Fruit fly (Drosophila melanogaster) whole organism, embryonic: ENCODE data around the gene Vdup1.

Experiments
- CG10321 ChIP-seq: fragments of 200-800 bp; sonication (Bioruptor generic); IDR thresholded peaks from 2 replicates; pipeline ENCODE4 v1.3.6; 2022; ENCODE audit warnings: missing biosample characterization, missing genetic modification characterization
- CG10366 ChIP-seq: fragments of 200-800 bp; sonication (Bioruptor generic); IDR thresholded peaks from 2 replicates; pipeline ENCODE4 v1.3.6; 2022; ENCODE audit warnings: missing biosample characterization, missing genetic modification characterization
- CG11456 ChIP-seq: fragments of 200-800 bp; sonication (Bioruptor generic); IDR thresholded peaks from 3 replicates; pipeline ENCODE4 v1.3.6; 2022; ENCODE audit warnings: missing biosample characterization, missing genetic modification characterization
- CG11696 ChIP-seq: fragments of 200-800 bp; sonication (Bioruptor generic); IDR thresholded peaks from 2 replicates; pipeline ENCODE4 v1.3.6; 2022; ENCODE audit warnings: missing biosample characterization, missing genetic modification characterization
- CG13123 ChIP-seq: fragments of 200-800 bp; sonication (Bioruptor generic); optimal IDR thresholded peaks from 2 replicates; lab custom pipeline; 2016; ENCODE audit warnings: missing biosample characterization, missing genetic modification characterization
- CG13624 ChIP-seq: fragments of 200-800 bp; sonication (Bioruptor generic); optimal IDR thresholded peaks from 2 replicates; lab custom pipeline; 2016; ENCODE audit warnings: missing biosample characterization, missing genetic modification characterization
- CG15269 ChIP-seq: fragments of 200-800 bp; sonication (Bioruptor generic); optimal IDR thresholded peaks from 2 replicates; lab custom pipeline; 2018; ENCODE audit warnings: missing biosample characterization, mild to moderate bottlenecking, missing genetic modification characterization, moderate library complexity
- CG15601 ChIP-seq: fragments of 200-800 bp; sonication (Bioruptor generic); optimal IDR thresholded peaks from 3 replicates; lab custom pipeline; 2019; ENCODE audit warnings: missing biosample characterization, mild to moderate bottlenecking, missing genetic modification characterization, moderate library complexity
- CG1647 ChIP-seq: fragments of 200-800 bp; sonication (Bioruptor generic); optimal IDR thresholded peaks from 3 replicates; lab custom pipeline; 2016; ENCODE audit warnings: missing biosample characterization, missing genetic modification characterization
- CG16813 ChIP-seq: fragments of 200-800 bp; sonication (Bioruptor generic); IDR thresholded peaks from 3 replicates; pipeline ENCODE4 v1.3.6; 2022; ENCODE audit warnings: missing biosample characterization, missing genetic modification characterization; ENCODE audit not compliant: partially characterized antibody
- CG17186 ChIP-seq: fragments of 200-800 bp; sonication (Bioruptor generic); optimal IDR thresholded peaks from 3 replicates; lab custom pipeline; 2017; ENCODE audit warnings: missing biosample characterization, missing genetic modification reagents, missing genetic modification characterization
- CG3163 ChIP-seq: fragments of 200-800 bp; sonication (Bioruptor generic); optimal IDR thresholded peaks from 3 replicates; lab custom pipeline; 2016; ENCODE audit warnings: missing biosample characterization, missing genetic modification characterization
- CG32532 ChIP-seq: fragments of 200-800 bp; sonication (Bioruptor generic); IDR thresholded peaks from 2 replicates; pipeline ENCODE4 v1.3.6; 2022; ENCODE audit warnings: missing biosample characterization, missing genetic modification characterization
- CG43689 ChIP-seq: fragments of 200-800 bp; sonication (Bioruptor generic); IDR thresholded peaks from 2 replicates; pipeline ENCODE4 v1.3.6; 2022; ENCODE audit warnings: missing biosample characterization, missing genetic modification characterization
- CG4820 ChIP-seq: fragments of 200-800 bp; sonication (Bioruptor generic); optimal IDR thresholded peaks from 3 replicates; lab custom pipeline; 2016; ENCODE audit warnings: missing biosample characterization, missing genetic modification characterization
- CG6254 ChIP-seq: fragments of 200-800 bp; sonication (Bioruptor generic); optimal IDR thresholded peaks from 3 replicates; lab custom pipeline; 2017; ENCODE audit warnings: mild to moderate bottlenecking, missing biosample characterization, missing genetic modification reagents, missing genetic modification characterization
- CG7786 ChIP-seq: fragments of 200-800 bp; sonication (Bioruptor generic); optimal IDR thresholded peaks from 2 replicates; lab custom pipeline; 2016; ENCODE audit warnings: missing biosample characterization, missing genetic modification characterization
- CG8281 ChIP-seq: fragments of 200-800 bp; sonication (Bioruptor generic); optimal IDR thresholded peaks from 2 replicates; lab custom pipeline; 2018; ENCODE audit warnings: missing biosample characterization, mild to moderate bottlenecking, missing genetic modification characterization, moderate library complexity
- CG8924 ChIP-seq: fragments of 200-800 bp; optimal IDR thresholded peaks from 3 replicates; lab custom pipeline; 2019; ENCODE audit warnings: missing biosample characterization, mild to moderate bottlenecking, missing genetic modification characterization, moderate library complexity
- CkIIα-i1 ChIP-seq: fragments of 200-800 bp; sonication (Bioruptor generic); IDR thresholded peaks from 2 replicates; pipeline ENCODE4 v1.3.6; 2022; ENCODE audit warnings: missing biosample characterization, missing genetic modification characterization
- Deaf1 ChIP-seq: fragments of 200-800 bp; optimal IDR thresholded peaks from 3 replicates; lab custom pipeline; 2019; ENCODE audit warnings: missing biosample characterization, mild to moderate bottlenecking, missing genetic modification characterization, moderate library complexity
- Dek ChIP-seq: fragments of 200-800 bp; sonication (Bioruptor generic); optimal IDR thresholded peaks from 3 replicates; lab custom pipeline; 2019; ENCODE audit warnings: missing biosample characterization, mild to moderate bottlenecking, missing genetic modification characterization, moderate library complexity
- E2f2 ChIP-seq: fragments of 200-800 bp; sonication (Bioruptor generic); IDR thresholded peaks from 2 replicates; pipeline ENCODE4 v1.3.6; 2022; ENCODE audit warnings: missing biosample characterization, missing genetic modification characterization
- Ets65A ChIP-seq: fragments of 200-800 bp; sonication (Bioruptor generic); peaks from one replicate; lab custom pipeline; 2016; ENCODE audit warnings: missing biosample characterization, missing genetic modification characterization
- H15 ChIP-seq: fragments of 200-800 bp; sonication (Bioruptor generic); IDR thresholded peaks from 3 replicates; pipeline ENCODE4 v1.3.6; 2022; ENCODE audit warnings: missing biosample characterization, missing genetic modification characterization
- HLH54F ChIP-seq: fragments of 200-800 bp; sonication (Bioruptor generic); optimal IDR thresholded peaks from 3 replicates; lab custom pipeline; 2016; ENCODE audit warnings: missing biosample characterization, missing genetic modification characterization
- MBD-R2 ChIP-seq: fragments of 200-800 bp; sonication (Bioruptor generic); IDR thresholded peaks from 2 replicates; pipeline ENCODE4 v1.3.6; 2022; ENCODE audit warnings: missing biosample characterization, missing genetic modification characterization
- Sin3A ChIP-seq: fragments of >200 bp; optimal IDR thresholded peaks from 2 replicates; lab custom pipeline; 2018
- Sry-δ ChIP-seq: fragments of 200-800 bp; sonication (Bioruptor generic); optimal IDR thresholded peaks from 2 replicates; lab custom pipeline; 2016; ENCODE audit warnings: missing biosample characterization, missing genetic modification characterization
- Usf ChIP-seq: fragments of 200-800 bp; sonication (Bioruptor generic); optimal IDR thresholded peaks from 2 replicates; lab custom pipeline; 2017; ENCODE audit warnings: missing genotype, missing biosample characterization, missing genetic modification characterization
- ap ChIP-seq: fragments of 200-800 bp; sonication (Bioruptor generic); IDR thresholded peaks from 2 replicates; pipeline ENCODE4 v1.3.6; 2022; ENCODE audit warnings: missing biosample characterization, missing genetic modification characterization
- br ChIP-seq: fragments of >200 bp; optimal IDR thresholded peaks from 2 replicates; lab custom pipeline; 2017
- cg ChIP-seq: fragments of 200-800 bp; sonication (Bioruptor generic); optimal IDR thresholded peaks from 3 replicates; lab custom pipeline; 2019; ENCODE audit warnings: missing biosample characterization, mild to moderate bottlenecking, missing genetic modification characterization, moderate library complexity
- chif ChIP-seq, 2 experiments: fragments of 200-800 bp; sonication (Bioruptor generic); optimal IDR thresholded peaks; 3 replicates each; lab custom pipeline; 2016; ENCODE audit warnings: missing biosample characterization in 2 of 2, missing genetic modification characterization in 2 of 2
- crp ChIP-seq, 2 experiments: fragments of 200-800 bp; sonication (Bioruptor generic); optimal IDR thresholded peaks; 2 replicates in 1 of 2; 3 replicates in 1 of 2; lab custom pipeline; 2017; ENCODE audit warnings: missing biosample characterization in 2 of 2, missing genetic modification characterization in 2 of 2, mild to moderate bottlenecking in 1 of 2, moderate library complexity in 1 of 2
- cwo ChIP-seq: fragments of 200-800 bp; sonication (Bioruptor generic); optimal IDR thresholded peaks from 3 replicates; lab custom pipeline; 2017; ENCODE audit warnings: missing biosample characterization, missing genetic modification characterization, mild to moderate bottlenecking, moderate library complexity, missing genetic modification reagents
- da ChIP-seq: fragments of 200-800 bp; sonication (Bioruptor generic); optimal IDR thresholded peaks from 2 replicates; lab custom pipeline; 2016; ENCODE audit warnings: missing biosample characterization, missing genetic modification characterization
- dati ChIP-seq: fragments of 200-800 bp; sonication (Bioruptor generic); IDR thresholded peaks from 2 replicates; pipeline ENCODE4 v1.3.6; 2022; ENCODE audit warnings: missing biosample characterization, missing genetic modification characterization
- exex ChIP-seq: fragments of 200-800 bp; sonication (Bioruptor generic); optimal IDR thresholded peaks from 4 replicates; lab custom pipeline; 2018; ENCODE audit warnings: missing biosample characterization, mild to moderate bottlenecking, missing genetic modification characterization, moderate library complexity
- gfzf ChIP-seq: fragments of 200-800 bp; sonication (Bioruptor generic); optimal IDR thresholded peaks from 2 replicates; lab custom pipeline; 2016; ENCODE audit warnings: missing biosample characterization, mild to moderate bottlenecking, missing genetic modification characterization, moderate library complexity
- h ChIP-seq: fragments of >200 bp; optimal IDR thresholded peaks from 2 replicates; lab custom pipeline; 2017
- kni ChIP-seq: fragments of 200-800 bp; sonication (Bioruptor generic); optimal IDR thresholded peaks from 3 replicates; lab custom pipeline; 2017; ENCODE audit warnings: mild to moderate bottlenecking, missing biosample characterization, missing genetic modification reagents, missing genetic modification characterization
- lbe ChIP-seq: fragments of 200-800 bp; sonication (Bioruptor generic); optimal IDR thresholded peaks from 2 replicates; lab custom pipeline; 2016; ENCODE audit warnings: missing biosample characterization, mild to moderate bottlenecking, missing genetic modification characterization
- lov ChIP-seq, 2 experiments: fragments of 200-800 bp in 1 of 2; fragments of >200 bp in 1 of 2; sonication (Bioruptor generic) in 1 of 2; IDR thresholded peaks in 1 of 2; optimal IDR thresholded peaks in 1 of 2; 2 replicates in 1 of 2; 3 replicates in 1 of 2; pipeline versions ENCODE4 v1.3.6 to Lab custom; 2017 to 2022; ENCODE audit warnings: missing biosample characterization in 1 of 2, missing genetic modification characterization in 1 of 2
- maf-S ChIP-seq: fragments of 200-800 bp; sonication (Bioruptor generic); optimal IDR thresholded peaks from 2 replicates; lab custom pipeline; 2016; ENCODE audit warnings: missing biosample characterization, missing genetic modification characterization
- onecut ChIP-seq: fragments of 200-800 bp; sonication (Bioruptor generic); IDR thresholded peaks from 2 replicates; pipeline ENCODE4 v1.3.6; 2022; ENCODE audit warnings: missing biosample characterization, missing genetic modification characterization
- otp ChIP-seq: fragments of 200-800 bp; sonication (Bioruptor generic); IDR thresholded peaks from 3 replicates; pipeline ENCODE4, ENCODE4 v1.3.6; 2022; ENCODE audit warnings: missing biosample characterization, missing genetic modification characterization
- pum ChIP-seq: fragments of 200-800 bp; sonication (Bioruptor generic); optimal IDR thresholded peaks from 2 replicates; lab custom pipeline; 2016; ENCODE audit warnings: missing biosample characterization, missing genetic modification characterization
- sqz ChIP-seq: fragments of 200-800 bp; sonication (Bioruptor generic); optimal IDR thresholded peaks from 3 replicates; lab custom pipeline; 2018; ENCODE audit warnings: missing biosample characterization, mild to moderate bottlenecking, missing genetic modification characterization
- stc ChIP-seq: fragments of 200-800 bp; sonication (Bioruptor generic); IDR thresholded peaks from 2 replicates; pipeline ENCODE4 v1.3.6; 2022; ENCODE audit warnings: missing biosample characterization, missing genetic modification characterization
- tgo ChIP-seq: fragments of 200-800 bp; sonication (Bioruptor generic); IDR thresholded peaks from 3 replicates; pipeline ENCODE4 v1.3.6; 2022; ENCODE audit warnings: missing biosample characterization, missing genetic modification characterization
- trh ChIP-seq: fragments of 200-800 bp; sonication (Bioruptor generic); optimal IDR thresholded peaks from 2 replicates; lab custom pipeline; 2016; ENCODE audit warnings: missing biosample characterization, missing genetic modification characterization

Vdup1 gene

DNA sequence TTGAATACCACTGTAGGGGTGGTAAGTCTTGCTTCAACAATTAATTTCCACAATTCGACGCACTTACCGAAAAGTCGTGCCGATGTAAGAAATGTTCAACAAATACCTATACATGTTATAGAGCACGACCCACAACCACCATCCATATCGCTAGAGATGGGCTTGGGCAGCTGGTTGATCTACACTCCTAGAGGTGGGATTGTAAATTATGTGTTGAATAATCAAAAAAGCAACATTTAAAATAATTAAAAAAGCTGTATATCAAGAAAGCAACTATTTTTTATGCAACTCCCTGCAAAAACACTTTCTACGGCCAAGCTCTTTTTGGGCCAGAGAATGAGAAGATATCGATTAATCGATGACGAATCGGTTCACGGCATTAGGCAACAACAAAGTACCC lies 5.5 kb upstream of the Vdup1 start, which contains the start of the genes CG34140, Mkp and Mtch (continued):
- TF ChIP-seq cg (no peak), Deaf1 (no peak), H15 (GFP tag; lab: Robert Waterston, UW) (peak; percentile 81), ap (GFP tag; lab: Robert Waterston, UW) (peak; percentile 64; the same call in 1 of the 2 replicates), cwo (GFP tag; lab: Kevin White, UChicago) (no peak), chif (GFP tag; optimal IDR thresholded peaks at IDR 0.05; lab: Kevin White, UChicago) (peak; percentile 75 to 87), CG11696 (0 out of 2 replicates have a peak, but pooled peaks have one; percentile 39), exex (tag; lab: Kevin White, UChicago) (no peak), lov (optimal IDR thresholded peaks at IDR 0.05; lab: Kevin White, UChicago) (no peak), lov (GFP tag; IDR thresholded peaks at IDR 0.05; lab: Robert Waterston, UW) (peak; percentile 65; the same call in 1 of the 3 replicates), tgo (peak; percentile 70), lbe (GFP tag; lab: Kevin White, UChicago) (peak; percentile 93), CG11456 (peak; percentile 82), CG4820 (GFP tag; lab: Kevin White, UChicago) (peak; percentile 82), MBD-R2 (GFP tag; lab: Robert Waterston, UW) (peak; percentile 95), otp (peak; percentile 49; the same call in 1 of the 3 replicates), CG8924 (tag; lab: Kevin White, UChicago) (peak; percentile 82), CG43689 (GFP tag; lab: Robert Waterston, UW) (0 out of 2 replicates have a peak, but pooled peaks have one; percentile 29), CG1647 (peak; percentile 83), CG3163 (GFP tag; lab: Kevin White, UChicago) (peak; percentile 42), CG7786 (GFP tag; lab: Kevin White, UChicago) (peak; percentile 89), CG15601 (tag; lab: Kevin White, UChicago) (peak; percentile 79), pum (GFP tag; lab: Kevin White, UChicago) (peak; percentile 89), CG17186 (GFP tag; lab: Kevin White, UChicago) (peak; percentile 77), CG13123 (peak; percentile 67), CkIIα-i1 (GFP tag; lab: Robert Waterston, UW) (no peak), CG10366 (peak; percentile 84), CG10321 (GFP tag; lab: Robert Waterston, UW) (0 out of 2 replicates have a peak, but pooled peaks have one; percentile 26), Sin3A (lab: Kevin White, UChicago) (peak; percentile 96), CG8281 (no peak), CG32532 (peak; percentile 91), CG13624 (GFP tag; lab: Kevin White, UChicago) (no peak), stc (peak; percentile 74; the same call in 1 of the 2 replicates), Sry-δ (GFP tag; lab: Kevin White, UChicago) (peak; percentile 99), da (GFP tag; lab: Kevin White, UChicago) (peak; percentile 44), CG16813 (GFP tag; lab: Robert Waterston, UW) (peak; percentile 95), HLH54F (GFP tag; lab: Kevin White, UChicago) (peak; percentile 94), Dek (tag; lab: Kevin White, UChicago) (peak; percentile 76), sqz (GFP tag; lab: Kevin White, UChicago) (no peak), E2f2 (GFP tag; lab: Robert Waterston, UW) (peak; percentile 70), gfzf (GFP tag; lab: Kevin White, UChicago) (peak; percentile 78), Ets65A (GFP tag; lab: Kevin White, UChicago) (peak; percentile 99), crp (GFP tag; optimal IDR thresholded peaks at IDR 0.05; lab: Kevin White, UChicago) (peak; percentile 38 to 85), br (lab: Kevin White, UChicago) (no peak), trh (GFP tag; lab: Kevin White, UChicago) (peak; percentile 74), CG15269 (tag; lab: Kevin White, UChicago) (no peak), maf-S (GFP tag; lab: Kevin White, UChicago) (peak; percentile 89), h (no peak), CG6254 (GFP tag; lab: Kevin White, UChicago) (no peak), Usf (GFP tag; lab: Kevin White, UChicago) (peak; percentile 32), kni (GFP tag; lab: Kevin White, UChicago) (peak; percentile 81), dati (GFP tag; lab: Robert Waterston, UW) (no peak), onecut (GFP tag; lab: Robert Waterston, UW) (no peak)
